Fruit fly (Drosophila melanogaster): ENCODE data around the gene Cp19.
A peak's percentile ranks its signal among the peaks of the same experiment; 100 is the strongest.

Gene Cp19

dm6 chr3L:8741051-8741468, 11.4 kb downstream of the Cp19 start (continued):
- TF ChIP-seq CG8944 (GFP tag; optimal IDR thresholded peaks at IDR 0.05) (no peak), CG10321 (GFP tag; IDR thresholded peaks at IDR 0.05) (peak; percentile 92), ap (GFP tag; IDR thresholded peaks at IDR 0.05) (0 out of 2 replicates have a peak, but pooled peaks have one; percentile 10), CG9437 (GFP tag; optimal IDR thresholded peaks at IDR 0.05) (peak; percentile 39), lmd (GFP tag; IDR thresholded peaks at IDR 0.05) (no peak), ewg (GFP tag; optimal IDR thresholded peaks at IDR 0.05) (peak; percentile 45), pita (GFP tag; optimal IDR thresholded peaks at IDR 0.05) (no peak), HLHmδ (GFP tag; optimal IDR thresholded peaks at IDR 0.05) (no peak), fd96Cb (tag; optimal IDR thresholded peaks at IDR 0.05) (no peak), br (optimal IDR thresholded peaks at IDR 0.05) (no peak), CG8765 (GFP tag; IDR thresholded peaks at IDR 0.05) (no peak), Lhr (GFP tag; optimal IDR thresholded peaks at IDR 0.05) (no peak), Neu2 (GFP tag; optimal IDR thresholded peaks at IDR 0.05; ENCODE audit: borderline replicate concordance) (no peak), Adf1 (GFP tag; IDR thresholded peaks at IDR 0.05) (no peak), CoRest (tag; optimal IDR thresholded peaks at IDR 0.05) (peak; percentile 5), CG8478 (optimal IDR thresholded peaks at IDR 0.05) (no peak), CG2129 (GFP tag; IDR thresholded peaks at IDR 0.05; ENCODE audit: partially characterized antibody) (no peak), CG17829 (tag; optimal IDR thresholded peaks at IDR 0.05) (no peak), Stat92E (GFP tag; optimal IDR thresholded peaks at IDR 0.05) (no peak), unpg (GFP tag; optimal IDR thresholded peaks at IDR 0.05) (no peak), D19B (GFP tag; optimal IDR thresholded peaks at IDR 0.05) (no peak), nerfin-2 (GFP tag; IDR thresholded peaks at IDR 0.05; ENCODE audit: partially characterized antibody) (no peak), sima (GFP tag; optimal IDR thresholded peaks at IDR 0.05) (no peak), schlank (tag; optimal IDR thresholded peaks at IDR 0.05) (no peak), Sry-δ (GFP tag; optimal IDR thresholded peaks at IDR 0.05) (no peak), Gsc (GFP tag; IDR thresholded peaks at IDR 0.05) (no peak), Bgb (GFP tag; IDR thresholded peaks at IDR 0.05; ENCODE audit: partially characterized antibody) (no peak), Drgx (GFP tag; IDR thresholded peaks at IDR 0.05) (no peak), gsb (GFP tag; IDR thresholded peaks at IDR 0.05) (no peak), disco-r (GFP tag; optimal IDR thresholded peaks at IDR 0.05) (no peak), dmrt11E (tag; optimal IDR thresholded peaks at IDR 0.05) (no peak), bsh (GFP tag; optimal IDR thresholded peaks at IDR 0.05) (no peak), yki (optimal IDR thresholded peaks at IDR 0.05) (no peak), gt (GFP tag; IDR thresholded peaks at IDR 0.05) (no peak), sim (GFP tag; IDR thresholded peaks at IDR 0.05) (no peak), zen2 (GFP tag; IDR thresholded peaks at IDR 0.05; ENCODE audit: partially characterized antibody) (no peak), MBD-R2 (GFP tag; IDR thresholded peaks at IDR 0.05) (peak; percentile 22; the same call in 1 of the 2 replicates), CG32767 (GFP tag; IDR thresholded peaks at IDR 0.05) (no peak), CG9727 (GFP tag; optimal IDR thresholded peaks at IDR 0.05) (no peak), dm (GFP tag; optimal IDR thresholded peaks at IDR 0.05) (no peak), tup (GFP tag; optimal IDR thresholded peaks at IDR 0.05) (no peak), CG14014 (GFP tag; IDR thresholded peaks at IDR 0.05) (peak; percentile 25; the same call in 1 of the 2 replicates), btn (GFP tag; optimal IDR thresholded peaks at IDR 0.05) (no peak), Abd-B (GFP tag; optimal IDR thresholded peaks at IDR 0.05) (no peak), stc (GFP tag; IDR thresholded peaks at IDR 0.05) (no peak), CG6791 (GFP tag; IDR thresholded peaks at IDR 0.05; ENCODE audit: partially characterized antibody) (no peak), Hr39 (optimal IDR thresholded peaks at IDR 0.05) (no peak), Bdp1 (GFP tag; optimal IDR thresholded peaks at IDR 0.05) (no peak), H15 (GFP tag; IDR thresholded peaks at IDR 0.05) (no peak), Meics (GFP tag; optimal IDR thresholded peaks at IDR 0.05) (peak; percentile 65), toy (GFP tag; IDR thresholded peaks at IDR 0.05) (no peak), CG6654 (GFP tag; optimal IDR thresholded peaks at IDR 0.05) (no peak), ttk (GFP tag; IDR thresholded peaks at IDR 0.05) (no peak; the same call in 1 of the 2 replicates)
